Fruit fly (Drosophila melanogaster) whole organism, embryonic: Measurements from ENCODE around the gene CG15330.
A peak's percentile ranks its signal among the peaks of the same experiment; 100 is the strongest.

ENCODE experiments used
- Ada2b ChIP-seq: fragments of 200-800 bp; sonication (Bioruptor generic); IDR thresholded peaks from 2 replicates; pipeline ENCODE4 v1.3.6; 2022; ENCODE audit warnings: missing biosample characterization, missing genetic modification characterization
- Awh ChIP-seq: fragments of 200-800 bp; sonication (Bioruptor generic); IDR thresholded peaks from 2 replicates; pipeline ENCODE4, ENCODE4 v1.3.6; 2022; ENCODE audit warnings: missing biosample characterization, missing genetic modification characterization
- CG10147 ChIP-seq: fragments of 200-800 bp; sonication (Bioruptor generic); optimal IDR thresholded peaks from 2 replicates; lab custom pipeline; 2019; ENCODE audit warnings: missing biosample characterization, mild to moderate bottlenecking, missing genetic modification characterization, moderate library complexity
- CG10654 ChIP-seq: fragments of 200-800 bp; sonication (Bioruptor generic); optimal IDR thresholded peaks from 2 replicates; lab custom pipeline; 2016; ENCODE audit warnings: missing biosample characterization, missing genetic modification characterization
- CG11695 ChIP-seq: fragments of 200-800 bp; sonication (Bioruptor generic); IDR thresholded peaks from 3 replicates; pipeline ENCODE4 v1.3.6; 2022; ENCODE audit warnings: missing biosample characterization, missing genetic modification characterization
- CG13775 ChIP-seq: fragments of 200-800 bp; sonication (Bioruptor generic); optimal IDR thresholded peaks from 3 replicates; lab custom pipeline; 2017; ENCODE audit warnings: missing biosample characterization, mild to moderate bottlenecking, missing genetic modification characterization
- CG14860 ChIP-seq: fragments of 200-800 bp; sonication (Bioruptor generic); IDR thresholded peaks from 3 replicates; pipeline ENCODE4 v1.3.6; 2022; ENCODE audit warnings: missing biosample characterization, missing genetic modification characterization; ENCODE audit not compliant: partially characterized antibody
- CG1529 ChIP-seq: fragments of 200-800 bp; sonication (Bioruptor generic); optimal IDR thresholded peaks from 3 replicates; lab custom pipeline; 2018; ENCODE audit warnings: missing biosample characterization, missing genetic modification characterization
- CG1602 ChIP-seq: fragments of 200-800 bp; sonication (Bioruptor generic); optimal IDR thresholded peaks from 3 replicates; lab custom pipeline; 2016; ENCODE audit warnings: missing biosample characterization, missing genetic modification characterization
- CG1647 ChIP-seq: fragments of 200-800 bp; sonication (Bioruptor generic); optimal IDR thresholded peaks from 3 replicates; lab custom pipeline; 2016; ENCODE audit warnings: missing biosample characterization, missing genetic modification characterization
- CG1792 ChIP-seq: fragments of 200-800 bp; sonication (Bioruptor generic); optimal IDR thresholded peaks from 2 replicates; lab custom pipeline; 2016; ENCODE audit warnings: missing biosample characterization, missing genetic modification characterization
- CG18619 ChIP-seq: fragments of 200-800 bp; sonication (Bioruptor generic); optimal IDR thresholded peaks from 3 replicates; lab custom pipeline; 2017; ENCODE audit warnings: missing biosample characterization, mild to moderate bottlenecking, missing genetic modification characterization
- CG2712 ChIP-seq: fragments of 200-800 bp; optimal IDR thresholded peaks from 3 replicates; lab custom pipeline; 2019; ENCODE audit warnings: missing biosample characterization, mild to moderate bottlenecking, missing genetic modification characterization, moderate library complexity
- CG2875 ChIP-seq: fragments of 200-800 bp; sonication (Bioruptor generic); optimal IDR thresholded peaks from 2 replicates; lab custom pipeline; 2017; ENCODE audit warnings: missing biosample characterization, mild to moderate bottlenecking, missing genetic modification characterization, missing genetic modification reagents
- CG30020 ChIP-seq: fragments of 200-800 bp; optimal IDR thresholded peaks from 2 replicates; lab custom pipeline; 2019; ENCODE audit warnings: missing biosample characterization, mild to moderate bottlenecking, missing genetic modification characterization, moderate library complexity
- CG33557 ChIP-seq: fragments of 200-800 bp; sonication (Bioruptor generic); optimal IDR thresholded peaks from 2 replicates; lab custom pipeline; 2019; ENCODE audit warnings: missing biosample characterization, mild to moderate bottlenecking, missing genetic modification characterization, moderate library complexity
- CG3407 ChIP-seq: fragments of 200-800 bp; sonication (Bioruptor generic); optimal IDR thresholded peaks from 2 replicates; lab custom pipeline; 2018; ENCODE audit warnings: missing biosample characterization, mild to moderate bottlenecking, missing genetic modification characterization
- CG4360 ChIP-seq: fragments of 200-800 bp; sonication (Bioruptor generic); IDR thresholded peaks from 2 replicates; pipeline ENCODE4 v1.3.6; 2022; ENCODE audit warnings: missing biosample characterization, missing genetic modification characterization
- CG4854 ChIP-seq: fragments of 200-800 bp; sonication (Bioruptor generic); optimal IDR thresholded peaks from 2 replicates; lab custom pipeline; 2016; ENCODE audit warnings: missing biosample characterization, missing genetic modification characterization, inconsistent platforms
- CG6254 ChIP-seq: fragments of 200-800 bp; sonication (Bioruptor generic); optimal IDR thresholded peaks from 3 replicates; lab custom pipeline; 2017; ENCODE audit warnings: mild to moderate bottlenecking, missing biosample characterization, missing genetic modification reagents, missing genetic modification characterization
- CG6813 ChIP-seq: fragments of 200-800 bp; sonication (Bioruptor generic); optimal IDR thresholded peaks from 2 replicates; lab custom pipeline; 2017; ENCODE audit warnings: missing biosample characterization, missing genetic modification characterization, mild to moderate bottlenecking, moderate library complexity, missing genetic modification reagents
- CG7839 ChIP-seq: fragments of 200-800 bp; sonication (Bioruptor generic); optimal IDR thresholded peaks from 3 replicates; lab custom pipeline; 2018; ENCODE audit warnings: missing biosample characterization, mild to moderate bottlenecking, missing genetic modification characterization, moderate library complexity
- CG9727 ChIP-seq: fragments of 200-800 bp; sonication (Bioruptor generic); optimal IDR thresholded peaks from 3 replicates; lab custom pipeline; 2017; ENCODE audit warnings: missing biosample characterization, mild to moderate bottlenecking, missing genetic modification characterization
- D19A ChIP-seq: fragments of 200-800 bp; optimal IDR thresholded peaks from 3 replicates; lab custom pipeline; 2019; ENCODE audit warnings: missing biosample characterization, mild to moderate bottlenecking, missing genetic modification characterization, moderate library complexity
- Ets97D ChIP-seq: fragments of 200-800 bp; sonication (Bioruptor generic); optimal IDR thresholded peaks from 3 replicates; lab custom pipeline; 2016; ENCODE audit warnings: missing biosample characterization, missing genetic modification characterization
- Hand ChIP-seq: fragments of 200-800 bp; sonication (Bioruptor generic); optimal IDR thresholded peaks from 2 replicates; lab custom pipeline; 2017; ENCODE audit warnings: mild to moderate bottlenecking, missing biosample characterization, missing genetic modification reagents, missing genetic modification characterization
- Hmr ChIP-seq: fragments of 200-800 bp; sonication (Bioruptor generic); optimal IDR thresholded peaks from 3 replicates; lab custom pipeline; 2017; ENCODE audit warnings: mild to moderate bottlenecking, missing biosample characterization, missing genetic modification reagents, missing genetic modification characterization
- Lhr ChIP-seq: fragments of 200-800 bp; sonication (Bioruptor generic); optimal IDR thresholded peaks from 3 replicates; lab custom pipeline; 2017; ENCODE audit warnings: mild to moderate bottlenecking, missing biosample characterization, missing genetic modification reagents, missing genetic modification characterization
- Neu2 ChIP-seq: fragments of 200-800 bp; sonication (Bioruptor generic); optimal IDR thresholded peaks from 3 replicates; lab custom pipeline; 2016; ENCODE audit warnings: missing biosample characterization, missing genetic modification characterization, borderline replicate concordance
- Pdp1 ChIP-seq, 2 experiments: fragments of 200-800 bp; sonication (Bioruptor generic); optimal IDR thresholded peaks; 3 replicates each; lab custom pipeline; 2016; ENCODE audit warnings: missing biosample characterization in 2 of 2, missing genetic modification characterization in 2 of 2, mild to moderate bottlenecking in 1 of 2, moderate library complexity in 1 of 2
- Six4 ChIP-seq: fragments of 200-800 bp; sonication (Bioruptor generic); optimal IDR thresholded peaks from 2 replicates; lab custom pipeline; 2016; ENCODE audit warnings: missing biosample characterization, missing genetic modification characterization
- Usf ChIP-seq: fragments of 200-800 bp; sonication (Bioruptor generic); optimal IDR thresholded peaks from 2 replicates; lab custom pipeline; 2017; ENCODE audit warnings: missing genotype, missing biosample characterization, missing genetic modification characterization
- Vsx1 ChIP-seq: fragments of 200-800 bp; sonication (Bioruptor generic); optimal IDR thresholded peaks from 2 replicates; lab custom pipeline; 2017; ENCODE audit warnings: missing biosample characterization, mild to moderate bottlenecking, missing genetic modification characterization, missing genetic modification reagents
- ab ChIP-seq: fragments of 200-800 bp; sonication (Bioruptor generic); optimal IDR thresholded peaks from 2 replicates; lab custom pipeline; 2016; ENCODE audit warnings: missing biosample characterization, missing genetic modification characterization
- amos ChIP-seq: fragments of 200-800 bp; sonication (Bioruptor generic); IDR thresholded peaks from 2 replicates; pipeline ENCODE4 v1.3.6; 2022; ENCODE audit warnings: missing biosample characterization, missing genetic modification characterization; ENCODE audit not compliant: partially characterized antibody
- ase ChIP-seq: fragments of 200-800 bp; sonication (Bioruptor generic); IDR thresholded peaks from 3 replicates; pipeline ENCODE4 v1.3.6; 2022; ENCODE audit warnings: missing biosample characterization, missing genetic modification characterization
- cas ChIP-seq: fragments of 200-800 bp; sonication (Bioruptor generic); IDR thresholded peaks from 2 replicates; pipeline ENCODE4 v1.3.6; 2022; ENCODE audit warnings: missing biosample characterization, missing genetic modification characterization
- crol ChIP-seq: fragments of 200-800 bp; sonication (Bioruptor generic); IDR thresholded peaks from 2 replicates; pipeline ENCODE4 v1.3.6; 2022; ENCODE audit warnings: missing biosample characterization, missing genetic modification characterization
- dimm ChIP-seq: fragments of 200-800 bp; sonication (Bioruptor generic); IDR thresholded peaks from 2 replicates; pipeline ENCODE4 v1.3.6; 2022; ENCODE audit warnings: missing biosample characterization, missing genetic modification characterization
- disco-r ChIP-seq: fragments of 200-800 bp; sonication (Bioruptor generic); optimal IDR thresholded peaks from 2 replicates; lab custom pipeline; 2016; ENCODE audit warnings: missing biosample characterization, missing genetic modification characterization
- fd96Cb ChIP-seq: fragments of 200-800 bp; sonication (Bioruptor generic); optimal IDR thresholded peaks from 2 replicates; lab custom pipeline; 2018; ENCODE audit warnings: missing biosample characterization, mild to moderate bottlenecking, missing genetic modification characterization, moderate library complexity
- gcm2 ChIP-seq: fragments of 200-800 bp; sonication (Bioruptor generic); optimal IDR thresholded peaks from 2 replicates; lab custom pipeline; 2016; ENCODE audit warnings: missing biosample characterization, missing genetic modification characterization
- gem ChIP-seq: fragments of 200-800 bp; sonication (Bioruptor generic); optimal IDR thresholded peaks from 2 replicates; lab custom pipeline; 2019; ENCODE audit warnings: missing biosample characterization, mild to moderate bottlenecking, missing genetic modification characterization, moderate library complexity
- gsb ChIP-seq: fragments of 200-800 bp; sonication (Bioruptor generic); IDR thresholded peaks from 2 replicates; pipeline ENCODE4 v1.3.6; 2022; ENCODE audit warnings: missing biosample characterization, missing genetic modification characterization
- h ChIP-seq: fragments of >200 bp; optimal IDR thresholded peaks from 2 replicates; lab custom pipeline; 2017
- hth ChIP-seq: fragments of >200 bp; optimal IDR thresholded peaks from 2 replicates; lab custom pipeline; 2017; ENCODE audit warnings: inconsistent platforms
- lab ChIP-seq: fragments of 200-800 bp; sonication (Bioruptor generic); optimal IDR thresholded peaks from 3 replicates; lab custom pipeline; 2017; ENCODE audit warnings: missing biosample characterization, missing genetic modification characterization, mild to moderate bottlenecking, moderate library complexity, missing genetic modification reagents
- pb ChIP-seq: fragments of 200-800 bp; sonication (Bioruptor generic); optimal IDR thresholded peaks from 3 replicates; lab custom pipeline; 2016; ENCODE audit warnings: missing biosample characterization, missing genetic modification characterization
- run ChIP-seq: fragments of 200-800 bp; sonication (Bioruptor generic); optimal IDR thresholded peaks from 3 replicates; lab custom pipeline; 2018; ENCODE audit warnings: missing biosample characterization, mild to moderate bottlenecking, missing genetic modification characterization
- sob ChIP-seq: fragments of 200-800 bp; sonication (Bioruptor generic); IDR thresholded peaks from 2 replicates; pipeline ENCODE4 v1.3.6; 2022; ENCODE audit warnings: missing biosample characterization, missing genetic modification characterization
- tin ChIP-seq: fragments of 200-800 bp; sonication (Bioruptor generic); optimal IDR thresholded peaks from 3 replicates; lab custom pipeline; 2016; ENCODE audit warnings: missing biosample characterization, missing genetic modification characterization

Gene CG15330

dm6 chrX:7969188-7969829, 13.4 kb downstream of the CG15330 start (continued):
- TF ChIP-seq CG14860 (GFP tag; lab: Robert Waterston, UW) (no peak), CG4854 (GFP tag; lab: Kevin White, UChicago) (no peak), CG3407 (GFP tag; lab: Kevin White, UChicago) (no peak), lab (GFP tag; lab: Kevin White, UChicago) (no peak), ase (no peak), CG1529 (GFP tag; lab: Kevin White, UChicago) (no peak), gem (tag; lab: Kevin White, UChicago) (peak; percentile 1), h (lab: Kevin White, UChicago) (no peak), crol (GFP tag; lab: Robert Waterston, UW) (no peak), pb (GFP tag; lab: Kevin White, UChicago) (no peak), disco-r (GFP tag; lab: Kevin White, UChicago) (no peak), Lhr (GFP tag; lab: Kevin White, UChicago) (no peak), CG2875 (GFP tag; lab: Kevin White, UChicago) (no peak), dimm (GFP tag; lab: Robert Waterston, UW) (no peak), CG13775 (GFP tag; lab: Kevin White, UChicago) (no peak), CG1602 (no peak), sob (GFP tag; lab: Robert Waterston, UW) (no peak), CG6813 (GFP tag; lab: Kevin White, UChicago) (no peak), CG10147 (peak; percentile 20), amos (GFP tag; lab: Robert Waterston, UW) (no peak; the same call in 1 of the 2 replicates), CG4360 (GFP tag; lab: Robert Waterston, UW) (peak; percentile 80), cas (no peak), CG7839 (tag; lab: Kevin White, UChicago) (peak; percentile 0), CG9727 (GFP tag; lab: Kevin White, UChicago) (no peak), Pdp1 (GFP tag; optimal IDR thresholded peaks at IDR 0.05; lab: Kevin White, UChicago) (peak in 1 of 2 experiments; percentile 22), gsb (GFP tag; lab: Robert Waterston, UW) (no peak), CG1792 (GFP tag; lab: Kevin White, UChicago) (no peak), Neu2 (GFP tag; lab: Kevin White, UChicago) (no peak), CG2712 (peak; percentile 49), run (tag; lab: Kevin White, UChicago) (no peak), Usf (GFP tag; lab: Kevin White, UChicago) (no peak), fd96Cb (tag; lab: Kevin White, UChicago) (no peak), hth (lab: Kevin White, UChicago) (no peak), Ets97D (no peak), Hand (no peak), Awh (GFP tag; lab: Robert Waterston, UW) (no peak), tin (GFP tag; lab: Kevin White, UChicago) (no peak), gcm2 (GFP tag; lab: Kevin White, UChicago) (no peak), CG18619 (GFP tag; lab: Kevin White, UChicago) (no peak), CG33557 (GFP tag; lab: Kevin White, UChicago) (no peak), ab (no peak), Six4 (GFP tag; lab: Kevin White, UChicago) (no peak), Hmr (no peak), CG30020 (tag; lab: Kevin White, UChicago) (no peak), CG6254 (no peak), D19A (tag; lab: Kevin White, UChicago) (no peak), CG10654 (GFP tag; lab: Kevin White, UChicago) (no peak), CG1647 (no peak), CG11695 (no peak), Vsx1 (no peak), Ada2b (no peak)
